Worm (Caenorhabditis elegans): Measurements from ENCODE around the gene F13C5.1.

The F13C5.1 gene

ce11 chrX:621688-622087, 19.7 kb downstream of the F13C5.1 start:
- 0 out of 2 replicates have a peak, but pooled peaks have one; percentile 3 for TF ChIP-seq cebp-1 (GFP tag; IDR thresholded peaks at IDR 0.05)
- TF ChIP-seq cebp-1 (tag; optimal IDR thresholded peaks at IDR 0.05), result no peak
- TF ChIP-seq F52B5.7 (tag; optimal IDR thresholded peaks at IDR 0.05), result no peak
- peak; percentile 61; the same call in 1 of the 2 replicates for TF ChIP-seq egrh-3 (GFP tag; IDR thresholded peaks at IDR 0.05)
- TF ChIP-seq zfh-2 (GFP tag; conservative IDR thresholded peaks at IDR 0.05), result peak; percentile 94
- no peak for TF ChIP-seq mes-4 (tag; optimal IDR thresholded peaks at IDR 0.05)
- TF ChIP-seq efl-1 (GFP tag; optimal IDR thresholded peaks at IDR 0.05), result no peak
- TF ChIP-seq F33H1.4 (GFP tag; IDR thresholded peaks at IDR 0.05), result no peak

ce11 chrX:629134-629533, 27.2 kb downstream of the F13C5.1 start, which contains the start of gene M6.4:
Gene M6.4, plus strand, starts transcription at chrX:629188.
- no peak for TF ChIP-seq B0336.3 (GFP tag; IDR thresholded peaks at IDR 0.05)
- TF ChIP-seq atf-7 (tag; optimal IDR thresholded peaks at IDR 0.05), result no peak
- TF ChIP-seq nhr-179 (tag; optimal IDR thresholded peaks at IDR 0.05), result no peak
- no peak for TF ChIP-seq Y53G8AR.9 (GFP tag; conservative IDR thresholded peaks at IDR 0.05)

DNA sequence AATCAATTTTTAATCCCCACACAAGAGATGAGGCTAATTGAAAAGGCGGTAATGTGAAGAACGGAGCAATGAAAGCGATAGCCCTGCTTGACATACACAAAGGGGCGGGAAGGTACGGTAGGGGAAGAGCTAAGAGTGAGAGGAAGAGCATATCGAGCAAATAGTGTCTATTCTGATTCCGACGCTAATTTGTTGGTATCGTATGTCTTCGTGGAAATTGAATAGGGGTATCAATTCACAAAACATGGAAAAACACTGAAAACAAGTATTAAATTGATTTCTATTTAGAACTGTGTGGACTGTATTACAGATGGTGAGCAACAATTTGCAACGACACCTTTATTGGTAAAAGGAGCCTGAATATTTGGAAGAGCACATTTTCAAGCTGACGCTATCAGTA, 34.9 kb downstream of the F13C5.1 start, which contains the start of gene pha-2:
Gene pha-2 (minus strand): TSS at position 101 of the 400 bp plus-strand sequence.
- TF ChIP-seq attf-5 (GFP tag; optimal IDR thresholded peaks at IDR 0.05) (no peak), efl-1 (GFP tag; optimal IDR thresholded peaks at IDR 0.05) (no peak), mes-4 (tag; optimal IDR thresholded peaks at IDR 0.05) (no peak), lin-35 (GFP tag; optimal IDR thresholded peaks at IDR 0.05) (no peak), tbx-9 (tag; optimal IDR thresholded peaks at IDR 0.05; ENCODE audit: borderline replicate concordance) (no peak), attf-6 (GFP tag; IDR thresholded peaks at IDR 0.05) (no peak), C06A6.2 (GFP tag; conservative IDR thresholded peaks at IDR 0.05) (no peak), snpc-1.3 (tag; optimal IDR thresholded peaks at IDR 0.05; ENCODE audit: insufficient read depth) (no peak)

DNA sequence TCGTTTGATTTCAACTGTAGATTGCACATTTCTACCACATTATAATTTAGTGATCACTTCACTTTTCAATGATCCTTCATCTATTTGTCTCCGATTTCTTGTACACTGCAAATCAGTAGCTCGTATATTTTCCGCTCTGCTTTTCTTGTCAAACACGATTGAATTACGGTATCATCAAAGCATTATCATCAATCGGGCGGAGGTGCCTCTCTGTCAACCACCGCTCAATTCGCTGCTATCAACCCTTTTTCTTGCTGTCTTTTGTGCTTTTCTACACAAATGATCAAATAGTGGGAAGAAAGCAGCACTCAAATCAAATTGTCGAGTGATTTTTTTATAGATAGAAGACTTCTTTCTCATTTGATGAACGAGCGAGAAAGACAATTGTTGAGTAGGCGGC, 35.6 kb downstream of the F13C5.1 start:
- TF ChIP-seq ceh-27 (GFP tag; optimal IDR thresholded peaks at IDR 0.05) (no peak), dox-1 (GFP tag; IDR thresholded peaks at IDR 0.05) (no peak), let-607 (tag; optimal IDR thresholded peaks at IDR 0.05) (peak in 1 of 2 experiments; percentile 8), ets-4 (GFP tag; optimal IDR thresholded peaks at IDR 0.05) (peak; percentile 16), nhr-80 (tag; optimal IDR thresholded peaks at IDR 0.05) (peak; percentile 89), Y56A3A.18 (GFP tag; IDR thresholded peaks at IDR 0.05) (no peak)

DNA sequence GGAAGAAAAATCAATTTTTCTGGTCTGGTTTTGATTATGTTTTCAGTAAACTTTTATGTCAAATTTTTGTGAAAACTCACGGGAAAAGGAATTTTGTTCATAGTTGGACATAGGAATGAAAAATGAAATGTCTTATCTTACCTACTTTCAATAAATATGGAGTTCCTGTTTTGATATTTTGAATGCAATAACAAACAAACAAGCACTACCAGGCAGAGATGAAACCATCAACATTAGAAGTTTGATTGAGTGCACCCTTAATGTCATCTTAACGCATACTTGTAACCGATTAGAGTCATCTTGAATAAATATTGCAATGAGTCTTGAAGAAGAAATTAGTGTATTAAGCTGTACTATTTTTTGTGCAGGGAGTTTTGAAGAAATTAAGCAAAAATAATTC, 39.5 kb downstream of the F13C5.1 start, which contains the start of gene M6.11:
Gene M6.11 (minus strand): TSS at position 101 of the 400 bp plus-strand sequence.
- TF ChIP-seq F33H1.4 (GFP tag; IDR thresholded peaks at IDR 0.05) (no peak), Y95B8A.8 (GFP tag; IDR thresholded peaks at IDR 0.05) (no peak), attf-5 (GFP tag; optimal IDR thresholded peaks at IDR 0.05) (no peak), F37B4.10 (GFP tag; IDR thresholded peaks at IDR 0.05) (no peak), ztf-18 (tag; optimal IDR thresholded peaks at IDR 0.05) (no peak), nhr-90 (tag; optimal IDR thresholded peaks at IDR 0.05) (no peak), cebp-2 (GFP tag; IDR thresholded peaks at IDR 0.05) (no peak), F39B2.1 (GFP tag; IDR thresholded peaks at IDR 0.05) (no peak), C17E4.6 (GFP tag; IDR thresholded peaks at IDR 0.05) (no peak), zfh-2 (GFP tag; conservative IDR thresholded peaks at IDR 0.05) (no peak), tlf-1 (GFP tag; optimal IDR thresholded peaks at IDR 0.05) (no peak), snpc-1.1 (tag; optimal IDR thresholded peaks at IDR 0.05; ENCODE audit: insufficient read depth) (no peak), egl-18 (GFP tag; IDR thresholded peaks at IDR 0.05) (no peak), lin-26 (GFP tag; IDR thresholded peaks at IDR 0.05) (no peak), ets-4 (GFP tag; optimal IDR thresholded peaks at IDR 0.05) (no peak), lsl-1 (GFP tag; optimal IDR thresholded peaks at IDR 0.05) (no peak), ztf-28 (GFP tag; IDR thresholded peaks at IDR 0.05) (no peak)

Data from whole organism, young adult.